Fruit fly (Drosophila melanogaster) whole organism, wandering third instar larva: ENCODE results near the gene NaPi-III.

Experiments
- CG32264 ChIP-seq: fragments of 200-800 bp; sonication (Bioruptor generic); optimal IDR thresholded peaks from 2 replicates; lab custom pipeline; 2016; ENCODE audit warnings: missing biosample characterization, missing genetic modification characterization
- Dif ChIP-seq: fragments of 200-275, 200-300 bp; sonication (Bioruptor generic); optimal IDR thresholded peaks from 2 replicates; lab custom pipeline; 2018; ENCODE audit warnings: missing biosample characterization, missing genetic modification characterization; ENCODE audit not compliant: partially characterized antibody
- HLH106 ChIP-seq: fragments of 200-800 bp; optimal IDR thresholded peaks from 3 replicates; lab custom pipeline; 2019; ENCODE audit warnings: missing biosample characterization, mild to moderate bottlenecking, missing genetic modification characterization, moderate library complexity
- Vsx2 ChIP-seq: fragments of 200-300, 225-300 bp; sonication (Bioruptor generic); optimal IDR thresholded peaks from 2 replicates; lab custom pipeline; 2018; ENCODE audit warnings: missing biosample characterization, missing genetic modification characterization; ENCODE audit not compliant: partially characterized antibody
- br ChIP-seq: fragments of 200-800 bp; sonication (Bioruptor generic); optimal IDR thresholded peaks from 2 replicates; lab custom pipeline; 2016; ENCODE audit warnings: missing biosample characterization, missing genetic modification characterization
- brk ChIP-seq: fragments of 200-800 bp; sonication (Bioruptor generic); optimal IDR thresholded peaks from 2 replicates; lab custom pipeline; 2016; ENCODE audit warnings: missing biosample characterization, mild to moderate bottlenecking, missing genetic modification characterization
- dsf ChIP-seq: sonication (Bioruptor generic); optimal IDR thresholded peaks from 2 replicates; lab custom pipeline; 2016; ENCODE audit warnings: missing biosample characterization, missing genetic modification characterization, borderline replicate concordance
- h ChIP-seq: fragments of 200-800 bp; sonication (Bioruptor generic); optimal IDR thresholded peaks from 3 replicates; lab custom pipeline; 2016; ENCODE audit warnings: missing biosample characterization, mild to moderate bottlenecking, missing genetic modification characterization
- pan ChIP-seq: fragments of >200 bp; optimal IDR thresholded peaks from 2 replicates; lab custom pipeline; 2017
- psq ChIP-seq: fragments of 200-800 bp; sonication (Bioruptor generic); optimal IDR thresholded peaks from 3 replicates; lab custom pipeline; 2017; ENCODE audit warnings: missing biosample characterization, mild to moderate bottlenecking, missing genetic modification characterization, moderate library complexity
- rgr ChIP-seq: fragments of 200-800 bp; sonication (Bioruptor generic); optimal IDR thresholded peaks from 3 replicates; lab custom pipeline; 2016; ENCODE audit warnings: missing biosample characterization, mild to moderate bottlenecking, missing genetic modification characterization

DNA sequence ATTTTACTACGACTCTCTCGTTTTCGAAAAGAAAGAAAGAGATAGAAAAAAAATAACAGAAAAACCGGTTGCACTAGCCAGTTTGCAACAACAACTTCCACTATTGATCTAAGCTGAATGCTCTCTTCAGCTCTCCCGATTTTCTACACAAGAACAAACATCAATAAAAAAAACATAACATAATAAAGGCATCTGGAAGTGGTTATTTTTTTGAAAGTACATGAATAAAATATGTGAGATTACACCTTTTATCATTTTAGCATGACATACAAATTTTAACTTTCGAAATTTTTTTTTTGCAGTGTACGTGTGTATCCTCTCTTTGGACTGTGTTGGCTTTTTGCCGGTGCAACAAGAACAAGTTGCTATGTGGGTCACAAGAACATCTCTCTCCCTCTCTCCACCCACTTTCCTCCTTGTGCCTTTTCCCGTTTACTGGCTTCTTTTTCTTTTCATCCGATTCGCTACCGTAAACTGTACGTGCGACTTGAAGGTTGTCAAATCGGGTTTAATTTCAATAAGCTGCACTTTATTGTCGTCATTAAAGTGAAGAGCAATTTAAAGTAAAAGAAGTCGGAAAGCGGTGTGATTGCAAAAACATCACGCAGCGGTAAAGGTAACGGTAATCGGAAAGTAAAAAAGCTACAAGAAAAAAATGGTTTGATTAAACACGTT is 38.5 kb upstream of the NaPi-III start:
- TF ChIP-seq h (GFP tag; lab: Kevin White, UChicago) (no peak), HLH106 (no peak), pan (no peak), br (GFP tag; lab: Kevin White, UChicago) (peak; percentile 74), Vsx2 (GFP tag; lab: Kevin White, UChicago) (no peak), CG32264 (GFP tag; lab: Kevin White, UChicago) (peak; percentile 56), dsf (GFP tag; lab: Kevin White, UChicago) (no peak), psq (peak; percentile 70), Dif (GFP tag; lab: Kevin White, UChicago) (no peak), brk (GFP tag; lab: Kevin White, UChicago) (no peak), rgr (GFP tag; lab: Kevin White, UChicago) (peak; percentile 88)
